Worm (Caenorhabditis elegans): Measurements from ENCODE around the gene srw-100.
"Not testable (repeated sequence)": the region's sequence is repeated elsewhere in the genome, so short reads cannot be mapped to it uniquely, and the experiment has no call there.

Gene srw-100

DNA sequence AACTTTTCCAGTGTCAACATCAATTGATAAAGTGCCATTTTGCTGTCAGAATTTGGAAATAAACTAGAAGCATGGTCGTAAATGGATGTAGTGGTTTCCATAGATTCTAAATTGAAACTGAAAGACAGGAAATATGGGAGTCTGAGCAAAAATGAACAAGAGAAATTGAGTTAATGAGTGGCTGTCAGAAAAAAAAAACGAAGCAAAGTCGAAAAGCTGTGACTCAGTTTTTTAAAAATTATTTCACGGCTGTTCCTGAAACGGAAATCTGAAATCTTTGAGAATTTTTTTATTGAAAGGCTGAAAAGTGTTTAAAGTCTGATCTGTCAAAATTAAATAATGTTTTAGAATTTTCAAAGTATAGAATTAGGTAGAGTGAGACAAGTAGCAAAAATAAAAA lies 32.8 kb upstream of the srw-100 start, which contains the start of gene srw-98:
TSS of gene srw-98 (minus strand) at position 101 of the 400 bp plus-strand sequence.
- TF ChIP-seq nhr-12 (tag; optimal IDR thresholded peaks at IDR 0.05) (no peak), pha-4 (tag; optimal IDR thresholded peaks at IDR 0.05) (no peak), ces-1 (GFP tag; optimal IDR thresholded peaks at IDR 0.05) (no peak), zip-8 (tag; optimal IDR thresholded peaks at IDR 0.05) (no peak), M03D4.4 (tag; optimal IDR thresholded peaks at IDR 0.05) (no peak), unc-120 (tag; optimal IDR thresholded peaks at IDR 0.05; ENCODE audit: poor library complexity, severe bottlenecking) (no peak)

DNA sequence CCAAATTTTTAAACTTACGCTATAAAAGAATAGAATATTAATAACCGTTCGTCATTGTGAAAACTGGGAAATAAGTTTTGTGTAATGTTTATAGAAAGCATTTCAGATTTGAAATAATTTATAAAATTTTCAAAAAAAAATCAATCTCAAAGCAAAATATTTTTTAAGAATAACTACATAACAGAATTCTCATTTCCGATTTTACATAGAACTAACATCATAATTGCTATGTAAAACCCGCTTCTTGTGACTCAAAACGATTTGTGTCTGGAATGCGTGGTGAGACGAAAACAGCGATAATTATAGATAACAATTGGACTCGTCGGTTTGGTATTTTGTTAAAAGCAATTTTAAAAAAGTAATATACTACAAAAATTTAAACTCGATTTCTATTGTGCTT lies 30.2 kb upstream of the srw-100 start, which contains the start of gene srw-91:
TSS of gene srw-91 (minus strand) at position 101 of the 400 bp plus-strand sequence.
- TF ChIP-seq nhr-28 (tag; optimal IDR thresholded peaks at IDR 0.05) (no peak), elt-1 (tag; optimal IDR thresholded peaks at IDR 0.05; ENCODE audit: borderline replicate concordance, insufficient read depth) (no peak), lsy-2 (tag; optimal IDR thresholded peaks at IDR 0.05) (no peak), lin-32 (GFP tag; optimal IDR thresholded peaks at IDR 0.05) (no peak), M03D4.4 (tag; optimal IDR thresholded peaks at IDR 0.05) (no peak), snpc-4 (tag; optimal IDR thresholded peaks at IDR 0.05) (no peak), sptf-1 (tag; optimal IDR thresholded peaks at IDR 0.05) (no peak), unc-62 (GFP tag; optimal IDR thresholded peaks at IDR 0.05) (no peak), mab-5 (tag; optimal IDR thresholded peaks at IDR 0.05) (no peak), cnd-1 (tag; optimal IDR thresholded peaks at IDR 0.05) (no peak), sem-2 (GFP tag; optimal IDR thresholded peaks at IDR 0.05) (no peak)

DNA sequence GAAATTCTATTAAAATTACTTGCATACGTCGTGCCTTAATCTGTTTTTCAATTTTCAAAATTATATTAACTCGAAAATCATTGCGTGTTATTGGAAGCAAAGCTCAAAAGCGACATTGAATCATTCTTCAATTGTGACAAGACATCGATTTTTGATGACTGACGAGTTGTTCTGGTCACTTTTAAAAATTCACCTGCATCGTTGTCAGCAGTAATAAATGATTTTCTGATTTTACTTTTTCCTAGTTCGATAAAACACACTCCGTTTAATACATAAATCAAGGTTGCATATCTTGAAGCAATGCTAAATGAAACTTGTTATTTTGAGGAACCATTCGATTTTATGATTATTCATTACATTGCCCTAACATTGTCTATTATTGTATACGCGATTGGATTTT lies 28.7 kb upstream of the srw-100 start, which contains the start of gene srh-3:
TSS of gene srh-3 (plus strand) at position 301 of the 400 bp plus-strand sequence.
- TF ChIP-seq pha-4 (tag; optimal IDR thresholded peaks at IDR 0.05) (no peak), M03D4.4 (tag; optimal IDR thresholded peaks at IDR 0.05) (no peak), nhr-28 (tag; optimal IDR thresholded peaks at IDR 0.05) (no peak), mep-1 (tag; optimal IDR thresholded peaks at IDR 0.05) (no peak), elt-1 (tag; optimal IDR thresholded peaks at IDR 0.05; ENCODE audit: borderline replicate concordance, insufficient read depth) (no peak), lin-13 (tag; optimal IDR thresholded peaks at IDR 0.05) (no peak), sem-2 (GFP tag; optimal IDR thresholded peaks at IDR 0.05) (no peak), nhr-76 (tag; optimal IDR thresholded peaks at IDR 0.05) (no peak), drap-1 (GFP tag; optimal IDR thresholded peaks at IDR 0.05) (no peak), cnd-1 (tag; optimal IDR thresholded peaks at IDR 0.05) (no peak), unc-39 (tag; optimal IDR thresholded peaks at IDR 0.05) (no peak), unc-62 (GFP tag; optimal IDR thresholded peaks at IDR 0.05) (no peak), ceh-39 (tag; optimal IDR thresholded peaks at IDR 0.05) (no peak), nhr-2 (tag; optimal IDR thresholded peaks at IDR 0.05) (no peak), snpc-4 (tag; optimal IDR thresholded peaks at IDR 0.05) (no peak), sptf-1 (tag; optimal IDR thresholded peaks at IDR 0.05) (no peak), nhr-237 (tag; optimal IDR thresholded peaks at IDR 0.05) (no peak), tbx-8 (GFP tag; optimal IDR thresholded peaks at IDR 0.05) (no peak), mls-2 (tag; optimal IDR thresholded peaks at IDR 0.05) (no peak)

DNA sequence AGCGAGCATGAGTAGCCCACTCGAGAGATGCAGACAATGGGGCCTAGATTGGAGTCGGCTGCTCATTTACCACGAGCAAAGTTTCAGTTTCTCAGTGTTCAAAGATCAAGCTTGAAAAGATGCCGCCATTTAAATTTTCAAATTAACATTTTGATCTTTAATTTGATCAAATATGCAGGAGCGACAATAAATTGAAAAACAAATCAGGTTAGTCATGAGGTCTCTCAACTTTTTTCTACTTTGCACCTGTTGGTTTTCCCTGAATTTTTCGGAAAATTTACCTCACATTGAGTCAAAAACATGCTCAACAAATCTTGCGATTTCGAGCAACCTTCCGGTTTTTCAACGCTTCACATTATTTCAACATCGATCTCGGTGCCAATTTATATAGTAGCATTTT lies 25.7 kb upstream of the srw-100 start, which contains the start of gene srh-5:
TSS of gene srh-5 (plus strand) at position 301 of the 400 bp plus-strand sequence.
- TF ChIP-seq blmp-1 (tag; optimal IDR thresholded peaks at IDR 0.05) (no peak), lin-32 (GFP tag; optimal IDR thresholded peaks at IDR 0.05) (no peak), unc-120 (tag; optimal IDR thresholded peaks at IDR 0.05; ENCODE audit: poor library complexity, severe bottlenecking) (no peak), lin-13 (tag; optimal IDR thresholded peaks at IDR 0.05) (no peak), snpc-4 (tag; optimal IDR thresholded peaks at IDR 0.05) (no peak), mep-1 (tag; optimal IDR thresholded peaks at IDR 0.05) (no peak), unc-39 (tag; optimal IDR thresholded peaks at IDR 0.05) (no peak), zip-8 (tag; optimal IDR thresholded peaks at IDR 0.05) (no peak), unc-62 (GFP tag; optimal IDR thresholded peaks at IDR 0.05) (no peak), pha-4 (tag; optimal IDR thresholded peaks at IDR 0.05) (no peak), nhr-28 (tag; optimal IDR thresholded peaks at IDR 0.05) (no peak), nhr-2 (tag; optimal IDR thresholded peaks at IDR 0.05) (no peak), ceh-83 (GFP tag; optimal IDR thresholded peaks at IDR 0.05) (no peak), cnd-1 (tag; optimal IDR thresholded peaks at IDR 0.05) (no peak), ztf-11 (tag; optimal IDR thresholded peaks at IDR 0.05) (no peak), ceh-43 (GFP tag; optimal IDR thresholded peaks at IDR 0.05) (no peak)

DNA sequence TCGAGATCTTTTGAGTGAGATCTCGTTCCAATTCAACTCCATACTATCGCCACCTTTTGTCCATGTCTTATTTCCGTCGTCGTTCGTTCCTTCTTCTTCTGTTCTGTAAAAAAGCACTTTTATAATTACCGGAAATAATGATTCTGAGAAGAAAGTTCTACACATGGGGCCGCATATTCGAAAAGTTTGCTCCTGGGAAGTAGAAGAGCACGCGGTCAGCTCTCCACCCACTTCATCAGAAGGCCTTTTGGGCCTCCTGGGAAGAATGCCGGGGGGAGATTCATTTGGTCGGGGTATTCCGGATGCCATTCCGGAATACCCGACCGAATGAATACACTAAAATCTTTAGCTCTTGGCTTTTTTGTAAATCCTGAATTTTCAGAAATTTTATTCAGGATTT lies 18.5 kb upstream of the srw-100 start, which contains the start of gene Y46H3C.5:
TSS of gene Y46H3C.5 (minus strand) at position 2 of the 400 bp plus-strand sequence.
- TF ChIP-seq M03D4.4, snpc-4, elt-3 (tag; optimal IDR thresholded peaks at IDR 0.05): not testable (repeated sequence)

Data from whole organism, mixed stage, embryonic.